Fruit fly (Drosophila melanogaster): ENCODE data around the gene RpS19a.

dm6 chrX:16648435-16648781 is 10.7 kb downstream of the RpS19a start:
- TF ChIP-seq Snoo (tag; optimal IDR thresholded peaks at IDR 0.05) = no peak
- TF ChIP-seq EcR (GFP tag; optimal IDR thresholded peaks at IDR 0.05) = no peak
- no peak for TF ChIP-seq CG13204 (GFP tag; optimal IDR thresholded peaks at IDR 0.05)
- TF ChIP-seq Pif1A (GFP tag; optimal IDR thresholded peaks at IDR 0.05) = no peak
- no peak for TF ChIP-seq CG34367 (tag; optimal IDR thresholded peaks at IDR 0.05)
- TF ChIP-seq rn (GFP tag; IDR thresholded peaks at IDR 0.05) = no peak
- TF ChIP-seq CG12605 (GFP tag; IDR thresholded peaks at IDR 0.05) = no peak
- no peak for TF ChIP-seq gl (tag; optimal IDR thresholded peaks at IDR 0.05)
